Fruit fly (Drosophila melanogaster) whole organism, embryonic: Measurements from ENCODE around the gene dob.

ENCODE experiments used
- CG10267 ChIP-seq: fragments of 200-800 bp; sonication (Bioruptor generic); optimal IDR thresholded peaks from 2 replicates; lab custom pipeline; 2018; ENCODE audit warnings: missing biosample characterization, mild to moderate bottlenecking, missing genetic modification characterization, moderate library complexity
- CG10431 ChIP-seq: fragments of 200-800 bp; sonication (Bioruptor generic); optimal IDR thresholded peaks from 3 replicates; lab custom pipeline; 2018; ENCODE audit warnings: missing biosample characterization, mild to moderate bottlenecking, missing genetic modification characterization
- CG10543 ChIP-seq: fragments of 200-800 bp; sonication (Bioruptor generic); optimal IDR thresholded peaks from 3 replicates; lab custom pipeline; 2017; ENCODE audit warnings: missing biosample characterization, mild to moderate bottlenecking, missing genetic modification characterization, moderate library complexity
- CG11723 ChIP-seq: fragments of 200-800 bp; sonication (Bioruptor generic); optimal IDR thresholded peaks from 2 replicates; lab custom pipeline; 2017; ENCODE audit warnings: missing biosample characterization, mild to moderate bottlenecking, missing genetic modification characterization
- CG12071 ChIP-seq: fragments of 200-800 bp; sonication (Bioruptor generic); optimal IDR thresholded peaks from 3 replicates; lab custom pipeline; 2018; ENCODE audit warnings: missing biosample characterization, mild to moderate bottlenecking, missing genetic modification characterization
- CG12391 ChIP-seq: fragments of 200-800 bp; sonication (Bioruptor generic); optimal IDR thresholded peaks from 3 replicates; lab custom pipeline; 2018; ENCODE audit warnings: missing biosample characterization, mild to moderate bottlenecking, missing genetic modification characterization, moderate library complexity
- CG14860 ChIP-seq: fragments of 200-800 bp; sonication (Bioruptor generic); IDR thresholded peaks from 3 replicates; pipeline ENCODE4 v1.3.6; 2022; ENCODE audit warnings: missing biosample characterization, missing genetic modification characterization; ENCODE audit not compliant: partially characterized antibody
- CG1603 ChIP-seq: fragments of 200-800 bp; sonication (Bioruptor generic); optimal IDR thresholded peaks from 2 replicates; lab custom pipeline; 2019; ENCODE audit warnings: missing biosample characterization, mild to moderate bottlenecking, missing genetic modification characterization, moderate library complexity
- CG17328 ChIP-seq: fragments of 200-800 bp; sonication (Bioruptor generic); IDR thresholded peaks from 2 replicates; pipeline ENCODE4 v1.3.6; 2022; ENCODE audit warnings: missing biosample characterization, missing genetic modification characterization
- CG18011 ChIP-seq: fragments of 200-800 bp; sonication (Bioruptor generic); optimal IDR thresholded peaks from 2 replicates; lab custom pipeline; 2017; ENCODE audit warnings: missing biosample characterization, missing genetic modification characterization, mild to moderate bottlenecking, moderate library complexity, missing genotype
- CG18619 ChIP-seq: fragments of 200-800 bp; sonication (Bioruptor generic); optimal IDR thresholded peaks from 3 replicates; lab custom pipeline; 2017; ENCODE audit warnings: missing biosample characterization, mild to moderate bottlenecking, missing genetic modification characterization
- CG2889 ChIP-seq: fragments of 200-800 bp; sonication (Bioruptor generic); IDR thresholded peaks from 3 replicates; pipeline ENCODE4 v1.3.6; 2022; ENCODE audit warnings: missing biosample characterization, missing genetic modification characterization
- CG32532 ChIP-seq: fragments of 200-800 bp; sonication (Bioruptor generic); IDR thresholded peaks from 2 replicates; pipeline ENCODE4 v1.3.6; 2022; ENCODE audit warnings: missing biosample characterization, missing genetic modification characterization
- CG34224 ChIP-seq: fragments of 200-800 bp; sonication (Bioruptor generic); IDR thresholded peaks from 3 replicates; pipeline ENCODE4 v1.3.6; 2022; ENCODE audit warnings: missing biosample characterization, missing genetic modification characterization; ENCODE audit not compliant: partially characterized antibody
- CG3995 ChIP-seq: fragments of 200-800 bp; sonication (Bioruptor generic); optimal IDR thresholded peaks from 3 replicates; lab custom pipeline; 2016; ENCODE audit warnings: missing biosample characterization, missing genetic modification characterization
- CG4282 ChIP-seq: fragments of 200-800 bp; sonication (Bioruptor generic); optimal IDR thresholded peaks from 2 replicates; lab custom pipeline; 2016; ENCODE audit warnings: missing biosample characterization, missing genetic modification characterization
- CG4404 ChIP-seq: fragments of 200-800 bp; sonication (Bioruptor generic); IDR thresholded peaks from 2 replicates; pipeline ENCODE4 v1.3.6; 2022; ENCODE audit warnings: missing biosample characterization, missing genetic modification characterization
- CG6272 ChIP-seq: fragments of 200-800 bp; sonication (Bioruptor generic); IDR thresholded peaks from 2 replicates; pipeline ENCODE4 v1.3.6; 2022; ENCODE audit warnings: missing biosample characterization, missing genetic modification characterization
- CG7786 ChIP-seq: fragments of 200-800 bp; sonication (Bioruptor generic); optimal IDR thresholded peaks from 2 replicates; lab custom pipeline; 2016; ENCODE audit warnings: missing biosample characterization, missing genetic modification characterization
- CG8281 ChIP-seq: fragments of 200-800 bp; sonication (Bioruptor generic); optimal IDR thresholded peaks from 2 replicates; lab custom pipeline; 2018; ENCODE audit warnings: missing biosample characterization, mild to moderate bottlenecking, missing genetic modification characterization, moderate library complexity
- Dbx ChIP-seq: fragments of 200-800 bp; sonication (Bioruptor generic); IDR thresholded peaks from 3 replicates; pipeline ENCODE4 v1.3.6; 2022; ENCODE audit warnings: missing biosample characterization, missing genetic modification characterization
- Dek ChIP-seq: fragments of 200-800 bp; sonication (Bioruptor generic); optimal IDR thresholded peaks from 3 replicates; lab custom pipeline; 2019; ENCODE audit warnings: missing biosample characterization, mild to moderate bottlenecking, missing genetic modification characterization, moderate library complexity
- Doc3 ChIP-seq: fragments of 200-800 bp; sonication (Bioruptor generic); IDR thresholded peaks from 3 replicates; pipeline ENCODE4 v1.3.6; 2022; ENCODE audit warnings: missing biosample characterization, missing genetic modification characterization; ENCODE audit not compliant: partially characterized antibody
- Gug ChIP-seq: fragments of 200-800 bp; sonication (Bioruptor generic); IDR thresholded peaks from 4 replicates; pipeline ENCODE4 v1.3.6; 2022; ENCODE audit warnings: missing biosample characterization, missing genetic modification characterization
- HLH54F ChIP-seq: fragments of 200-800 bp; sonication (Bioruptor generic); optimal IDR thresholded peaks from 3 replicates; lab custom pipeline; 2016; ENCODE audit warnings: missing biosample characterization, missing genetic modification characterization
- MBD-R2 ChIP-seq: fragments of 200-800 bp; sonication (Bioruptor generic); IDR thresholded peaks from 2 replicates; pipeline ENCODE4 v1.3.6; 2022; ENCODE audit warnings: missing biosample characterization, missing genetic modification characterization
- Mes4 ChIP-seq: fragments of 200-800 bp; sonication (Bioruptor generic); optimal IDR thresholded peaks from 2 replicates; lab custom pipeline; 2016; ENCODE audit warnings: missing biosample characterization, missing genetic modification characterization
- Optix ChIP-seq: fragments of 200-800 bp; sonication (Bioruptor generic); IDR thresholded peaks from 3 replicates; pipeline ENCODE4 v1.3.6; 2022; ENCODE audit warnings: missing biosample characterization, missing genetic modification characterization
- Ptx1 ChIP-seq: fragments of 200-800 bp; sonication (Bioruptor generic); IDR thresholded peaks from 2 replicates; pipeline ENCODE4 v1.3.6; 2022; ENCODE audit warnings: missing biosample characterization, missing genetic modification characterization
- Rx ChIP-seq: fragments of 200-800 bp; sonication (Bioruptor generic); IDR thresholded peaks from 2 replicates; pipeline ENCODE4 v1.3.6; 2022; ENCODE audit warnings: missing biosample characterization, missing genetic modification characterization
- Sin3A ChIP-seq: fragments of >200 bp; optimal IDR thresholded peaks from 2 replicates; lab custom pipeline; 2018
- Six4 ChIP-seq: fragments of 200-800 bp; sonication (Bioruptor generic); optimal IDR thresholded peaks from 2 replicates; lab custom pipeline; 2016; ENCODE audit warnings: missing biosample characterization, missing genetic modification characterization
- Spps ChIP-seq: fragments of 200-800 bp; sonication (Bioruptor generic); optimal IDR thresholded peaks from 2 replicates; lab custom pipeline; 2018; ENCODE audit warnings: missing biosample characterization, mild to moderate bottlenecking, missing genetic modification characterization
- Taf1 ChIP-seq: fragments of 200-800 bp; sonication (Bioruptor generic); IDR thresholded peaks from 2 replicates; pipeline ENCODE4 v1.3.6; 2022; ENCODE audit warnings: missing biosample characterization, missing genetic modification characterization
- bcd ChIP-seq: fragments of 200-800 bp; sonication (Bioruptor generic); optimal IDR thresholded peaks from 2 replicates; lab custom pipeline; 2017; ENCODE audit warnings: missing biosample characterization, mild to moderate bottlenecking, missing genetic modification characterization
- crc ChIP-seq: fragments of 200-800 bp; sonication (Bioruptor generic); optimal IDR thresholded peaks from 2 replicates; lab custom pipeline; 2016; ENCODE audit warnings: missing biosample characterization, missing genetic modification characterization
- croc ChIP-seq: fragments of 200-800 bp; sonication (Bioruptor generic); conservative IDR thresholded peaks from 3 replicates; pipeline ENCODE4 v1.3.6; 2022; ENCODE audit warnings: missing biosample characterization, missing genetic modification characterization
- dpn ChIP-seq, 2 experiments: fragments of 200-800 bp; sonication (Bioruptor generic); optimal IDR thresholded peaks; 3 replicates each; lab custom pipeline; 2016; ENCODE audit warnings: missing biosample characterization in 2 of 2, missing genetic modification characterization in 2 of 2
- ems ChIP-seq: fragments of 200-800 bp; sonication (Bioruptor generic); optimal IDR thresholded peaks from 3 replicates; lab custom pipeline; 2016; ENCODE audit warnings: missing biosample characterization, missing genetic modification characterization
- hkb ChIP-seq, 2 experiments: fragments of 200-800 bp in 1 of 2; fragments of >200 bp in 1 of 2; sonication (Bioruptor generic) in 1 of 2; IDR thresholded peaks in 1 of 2; optimal IDR thresholded peaks in 1 of 2; 2 replicates each; pipeline versions ENCODE4 v1.3.6 to Lab custom; 2017 to 2022; ENCODE audit warnings: missing biosample characterization in 1 of 2, missing genetic modification characterization in 1 of 2
- ken ChIP-seq: fragments of 200-800 bp; sonication (Bioruptor generic); IDR thresholded peaks from 3 replicates; pipeline ENCODE4 v1.3.6; 2022; ENCODE audit warnings: missing biosample characterization, missing genetic modification characterization
- phol ChIP-seq: fragments of 200-800 bp; sonication (Bioruptor generic); optimal IDR thresholded peaks from 3 replicates; lab custom pipeline; 2018; ENCODE audit warnings: missing biosample characterization, mild to moderate bottlenecking, missing genetic modification characterization, moderate library complexity
- sima ChIP-seq: fragments of 200-800 bp; sonication (Bioruptor generic); optimal IDR thresholded peaks from 2 replicates; lab custom pipeline; 2016; ENCODE audit warnings: missing biosample characterization, missing genetic modification characterization
- stc ChIP-seq: fragments of 200-800 bp; sonication (Bioruptor generic); IDR thresholded peaks from 2 replicates; pipeline ENCODE4 v1.3.6; 2022; ENCODE audit warnings: missing biosample characterization, missing genetic modification characterization
- twi ChIP-seq: fragments of 200-800 bp; optimal IDR thresholded peaks from 2 replicates; lab custom pipeline; 2019; ENCODE audit warnings: missing biosample characterization, mild to moderate bottlenecking, missing genetic modification characterization, moderate library complexity
- vfl ChIP-seq: fragments of 200-800 bp; sonication (Bioruptor generic); optimal IDR thresholded peaks from 2 replicates; lab custom pipeline; 2016; ENCODE audit warnings: missing biosample characterization, missing genetic modification characterization
- vnd ChIP-seq: fragments of 200-800 bp; sonication (Bioruptor generic); IDR thresholded peaks from 3 replicates; pipeline ENCODE4 v1.3.6; 2022; ENCODE audit warnings: missing biosample characterization, missing genetic modification characterization; ENCODE audit not compliant: partially characterized antibody
- zen ChIP-seq: fragments of 200-800 bp; sonication (Bioruptor generic); optimal IDR thresholded peaks from 3 replicates; lab custom pipeline; 2018; ENCODE audit warnings: missing biosample characterization, mild to moderate bottlenecking, missing genetic modification characterization, moderate library complexity

The dob gene

DNA sequence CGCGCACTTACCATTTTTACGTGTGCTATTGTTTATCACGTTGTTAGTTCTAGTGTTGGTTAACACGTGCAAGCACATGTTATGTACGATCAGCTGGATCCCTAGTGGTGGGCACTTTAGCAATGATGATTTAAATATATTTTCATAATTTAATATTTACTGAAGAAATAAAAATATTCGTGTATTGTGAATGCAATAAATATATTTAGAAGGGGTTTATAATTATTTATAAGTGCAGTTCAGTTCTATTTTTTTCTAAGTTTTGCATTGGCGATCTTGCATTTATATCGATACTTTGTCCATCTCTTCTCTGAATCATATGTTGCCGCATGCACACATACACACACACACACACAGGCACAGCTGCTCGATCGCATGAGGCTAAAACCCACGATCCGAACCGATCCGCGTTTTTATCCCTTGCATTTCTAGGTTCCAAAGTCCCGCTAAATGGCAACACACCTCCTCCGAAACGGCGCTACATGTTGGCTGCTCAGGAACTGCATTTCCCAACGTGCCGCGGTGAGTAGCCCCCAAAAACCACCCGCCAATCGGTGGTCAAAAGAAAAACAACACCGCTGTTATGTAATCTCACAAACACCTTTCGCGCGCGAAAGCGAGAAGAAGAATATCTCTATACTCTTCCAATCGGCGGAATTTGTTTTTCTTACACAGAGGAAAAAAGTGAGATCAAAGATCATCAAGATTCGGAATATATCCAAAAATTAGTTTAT, 19.1 kb downstream of the dob start, which contains the start of the genes CG15027 and Dbct (continued):
- TF ChIP-seq CG14860, result 0 out of 3 replicates have a peak, but pooled peaks have one; percentile 41
- TF ChIP-seq stc (GFP tag; lab: Robert Waterston, UW), result peak; percentile 46
- TF ChIP-seq ken, result peak; percentile 56; the same call in 1 of the 3 replicates
- TF ChIP-seq Mes4 (GFP tag; lab: Kevin White, UChicago), result no peak
- TF ChIP-seq hkb (optimal IDR thresholded peaks at IDR 0.05; lab: Kevin White, UChicago), result no peak
- TF ChIP-seq hkb (GFP tag; IDR thresholded peaks at IDR 0.05; lab: Robert Waterston, UW), result peak; percentile 52
- peak; percentile 73; the same call in 2 of the 3 replicates for TF ChIP-seq Doc3 (GFP tag; lab: Robert Waterston, UW)
- peak; percentile 30 for TF ChIP-seq CG8281
- peak; percentile 79 for TF ChIP-seq CG10543 (GFP tag; lab: Kevin White, UChicago)
- no peak for TF ChIP-seq CG10431 (GFP tag; lab: Kevin White, UChicago)
- TF ChIP-seq ems (GFP tag; lab: Kevin White, UChicago), result no peak
- TF ChIP-seq Dek, result peak; percentile 46
- TF ChIP-seq crc (GFP tag; lab: Kevin White, UChicago), result no peak
- no peak for TF ChIP-seq Optix
- TF ChIP-seq croc (GFP tag; lab: Robert Waterston, UW), result peak; percentile 45
- no peak for TF ChIP-seq Spps (tag; lab: Kevin White, UChicago)
- TF ChIP-seq CG18011 (GFP tag; lab: Kevin White, UChicago), result no peak
- peak; percentile 57 for TF ChIP-seq zen
- no peak for TF ChIP-seq sima (GFP tag; lab: Kevin White, UChicago)
- TF ChIP-seq CG34224 (GFP tag; lab: Robert Waterston, UW), result peak; percentile 73; the same call in 2 of the 3 replicates
- peak; percentile 53 for TF ChIP-seq Six4 (GFP tag; lab: Kevin White, UChicago)
- peak; percentile 77 for TF ChIP-seq Ptx1 (GFP tag; lab: Robert Waterston, UW)
- TF ChIP-seq Rx (GFP tag; lab: Robert Waterston, UW), result no peak; the same call in 1 of the 2 replicates
- peak; percentile 75 for TF ChIP-seq twi (tag; lab: Kevin White, UChicago)
- peak; percentile 92 for TF ChIP-seq CG10267
- peak; percentile 43 for TF ChIP-seq CG18619 (GFP tag; lab: Kevin White, UChicago)
- TF ChIP-seq HLH54F (GFP tag; lab: Kevin White, UChicago), result no peak
- TF ChIP-seq CG12391, result peak; percentile 83
- TF ChIP-seq Gug, result 0 out of 4 replicates have a peak, but pooled peaks have one; percentile 43
- no peak for TF ChIP-seq CG3995 (GFP tag; lab: Kevin White, UChicago)
- TF ChIP-seq CG32532, result peak; percentile 71
- peak; percentile 55; the same call in 1 of the 2 replicates for TF ChIP-seq MBD-R2 (GFP tag; lab: Robert Waterston, UW)
- TF ChIP-seq CG7786 (GFP tag; lab: Kevin White, UChicago), result no peak
- peak; percentile 59 for TF ChIP-seq CG4404 (GFP tag; lab: Robert Waterston, UW)
- 0 out of 3 replicates have a peak, but pooled peaks have one; percentile 21 for TF ChIP-seq CG2889 (GFP tag; lab: Robert Waterston, UW)
- peak; percentile 74 for TF ChIP-seq CG6272 (GFP tag; lab: Robert Waterston, UW)
- TF ChIP-seq phol (tag; lab: Kevin White, UChicago), result peak; percentile 75
- peak; percentile 66 for TF ChIP-seq CG17328 (GFP tag; lab: Robert Waterston, UW)
- TF ChIP-seq bcd (GFP tag; lab: Kevin White, UChicago), result peak; percentile 32
- 0 out of 2 replicates have a peak, but pooled peaks have one; percentile 28 for TF ChIP-seq Taf1 (GFP tag; lab: Robert Waterston, UW)
- no peak for TF ChIP-seq CG12071 (GFP tag; lab: Kevin White, UChicago)
- peak; percentile 74; the same call in 2 of the 3 replicates for TF ChIP-seq Dbx (GFP tag; lab: Robert Waterston, UW)
- 0 out of 3 replicates have a peak, but pooled peaks have one; percentile 57 for TF ChIP-seq vnd (GFP tag; lab: Robert Waterston, UW)
- peak; percentile 35 for TF ChIP-seq vfl
- peak in 1 of 2 experiments; percentile 62 for TF ChIP-seq dpn (GFP tag; optimal IDR thresholded peaks at IDR 0.05; lab: Kevin White, UChicago)
- peak; percentile 17 for TF ChIP-seq Sin3A (lab: Kevin White, UChicago)
- TF ChIP-seq CG11723 (GFP tag; lab: Kevin White, UChicago), result peak; percentile 32
- TF ChIP-seq CG4282 (GFP tag; lab: Kevin White, UChicago), result no peak
- TF ChIP-seq CG1603 (tag; lab: Kevin White, UChicago), result peak; percentile 23
